Worm (Caenorhabditis elegans) whole organism, L4 larva: Measurements from ENCODE around the gene rsf-1.

Experiments used
- F26F4.8 ChIP-seq: fragments of 200-800 bp; sonication (Bioruptor generic); conservative IDR thresholded peaks from 2 replicates; pipeline ENCODE4 v1.3.6; 2022; ENCODE audit warnings: missing genetic modification characterization, missing compliant biosample characterization
- F37D6.2 ChIP-seq: sonication (generic microtip); optimal IDR thresholded peaks from 2 replicates; lab custom pipeline; 2016; ENCODE audit warnings: mild to moderate bottlenecking, missing genetic modification characterization, missing compliant biosample characterization
- F49E8.2 ChIP-seq: sonication (generic microtip); optimal IDR thresholded peaks from 2 replicates; lab custom pipeline; 2016; ENCODE audit warnings: missing compliant biosample characterization, mild to moderate bottlenecking, missing genetic modification characterization, borderline replicate concordance
- T26A8.4 ChIP-seq: fragments of 200-800 bp; sonication (Bioruptor generic); IDR thresholded peaks from 2 replicates; pipeline ENCODE4 v1.3.6; 2022; ENCODE audit warnings: missing genetic modification characterization, missing compliant biosample characterization
- ZK546.5 ChIP-seq, 2 experiments: sonication (generic microtip); optimal IDR thresholded peaks; 2 replicates each; lab custom pipeline; 2017; ENCODE audit warnings: missing biosample characterization in 2 of 2, missing genetic modification characterization in 2 of 2
- aha-1 ChIP-seq: fragments of 150-350 bp; peaks from one replicate; lab custom pipeline; 2014; ENCODE audit warnings: missing biosample characterization, missing genetic modification characterization
- ama-1 ChIP-seq: fragments of 150-350 bp; optimal IDR thresholded peaks from 2 replicates; lab custom pipeline; 2014; ENCODE audit warnings: inconsistent platforms, mixed read lengths
- arid-1 ChIP-seq: fragments of 200-800 bp; sonication (Bioruptor generic); conservative IDR thresholded peaks from 2 replicates; pipeline ENCODE4 v1.3.6; 2022; ENCODE audit warnings: missing genetic modification reagents, missing genetic modification characterization, missing compliant biosample characterization
- attf-4 ChIP-seq: sonication (generic microtip); optimal IDR thresholded peaks from 3 replicates; lab custom pipeline; 2017; ENCODE audit warnings: missing biosample characterization, missing genetic modification characterization
- ceh-20 ChIP-seq: fragments of 200-800 bp; sonication (Bioruptor generic); IDR thresholded peaks from 2 replicates; pipeline ENCODE4 v1.3.6; 2022; ENCODE audit warnings: missing genetic modification reagents, missing genetic modification characterization, missing compliant biosample characterization
- ceh-28 ChIP-seq: fragments of 150-350 bp; optimal IDR thresholded peaks from 2 replicates; lab custom pipeline; 2014; ENCODE audit warnings: missing biosample characterization, missing genetic modification reagents, missing genetic modification characterization
- ceh-62 ChIP-seq: sonication (generic microtip); optimal IDR thresholded peaks from 2 replicates; lab custom pipeline; 2017; ENCODE audit warnings: missing biosample characterization, missing genetic modification characterization
- ces-1 ChIP-seq: fragments of 150-350 bp; sonication (generic microtip); optimal IDR thresholded peaks from 4 replicates; lab custom pipeline; 2014; ENCODE audit warnings: missing biosample characterization, missing genetic modification reagents, missing genetic modification characterization
- cey-2 ChIP-seq: sonication (generic microtip); optimal IDR thresholded peaks from 3 replicates; lab custom pipeline; 2017; ENCODE audit warnings: missing genetic modification characterization, mild to moderate bottlenecking, missing compliant biosample characterization, antibody characterized with exemption, borderline replicate concordance; ENCODE audit not compliant: insufficient read depth
- ctbp-1 ChIP-seq: fragments of 200-800 bp; sonication (Bioruptor generic); IDR thresholded peaks from 2 replicates; pipeline ENCODE4 v1.3.6; 2022; ENCODE audit warnings: missing genetic modification reagents, missing genetic modification characterization, missing compliant biosample characterization
- daf-16 ChIP-seq, 3 experiments: sonication (generic microtip); optimal IDR thresholded peaks; 2 replicates each; lab custom pipeline; 2016 to 2017; ENCODE audit warnings: missing genetic modification characterization in 3 of 3, missing genetic modification reagents in 3 of 3, mild to moderate bottlenecking in 2 of 3, missing compliant biosample characterization in 2 of 3, missing biosample characterization in 1 of 3, moderate library complexity in 1 of 3
- dmd-6 ChIP-seq: fragments of 200-800 bp; sonication (Bioruptor generic); IDR thresholded peaks from 2 replicates; pipeline ENCODE4 v1.3.6; 2022; ENCODE audit warnings: missing genetic modification reagents, missing genetic modification characterization, missing compliant biosample characterization
- duxl-1 ChIP-seq: sonication (generic microtip); optimal IDR thresholded peaks from 2 replicates; lab custom pipeline; 2016; ENCODE audit warnings: mild to moderate bottlenecking, missing genetic modification characterization, moderate library complexity, missing compliant biosample characterization; ENCODE audit not compliant: poor library complexity
- dve-1 ChIP-seq: sonication (generic microtip); optimal IDR thresholded peaks from 2 replicates; lab custom pipeline; 2017; ENCODE audit warnings: antibody characterized with exemption, mild to moderate bottlenecking, missing genetic modification characterization, missing compliant biosample characterization; ENCODE audit not compliant: insufficient read depth
- hif-1 ChIP-seq, 2 experiments: sonication (generic microtip); optimal IDR thresholded peaks; 2 replicates each; lab custom pipeline; 2016 to 2017; ENCODE audit warnings: missing compliant biosample characterization in 2 of 2, missing genetic modification characterization in 2 of 2, missing genetic modification reagents in 2 of 2, missing genotype in 2 of 2, mild to moderate bottlenecking in 1 of 2
- hlh-11 ChIP-seq: fragments of 200-800 bp; sonication (Bioruptor generic); optimal IDR thresholded peaks from 2 replicates; lab custom pipeline; 2018; ENCODE audit warnings: mild to moderate bottlenecking, missing genetic modification characterization, missing compliant biosample characterization
- hlh-30 ChIP-seq: sonication (generic microtip); optimal IDR thresholded peaks from 2 replicates; lab custom pipeline; 2017; ENCODE audit warnings: antibody characterized with exemption, mild to moderate bottlenecking, missing genetic modification characterization, missing compliant biosample characterization; ENCODE audit not compliant: insufficient read depth
- hmg-1.1 ChIP-seq: fragments of 200-800 bp; sonication (Bioruptor generic); IDR thresholded peaks from 2 replicates; pipeline ENCODE4 v1.3.6; 2022; ENCODE audit warnings: missing genetic modification reagents, missing genetic modification characterization, missing compliant biosample characterization
- lin-13 ChIP-seq: fragments of 150-350 bp; optimal IDR thresholded peaks from 2 replicates; lab custom pipeline; 2014; ENCODE audit warnings: missing biosample characterization, missing genetic modification reagents, missing genetic modification characterization
- lin-29 ChIP-seq: fragments of 200-800 bp; sonication (Bioruptor generic); IDR thresholded peaks from 2 replicates; pipeline ENCODE4 v1.3.6; 2022; ENCODE audit warnings: missing genetic modification reagents, missing genetic modification characterization, missing compliant biosample characterization
- lin-38 ChIP-seq: fragments of 200-800 bp; sonication (Bioruptor generic); IDR thresholded peaks from 2 replicates; pipeline ENCODE4 v1.3.6; 2022; ENCODE audit warnings: missing genetic modification reagents, missing genetic modification characterization, missing compliant biosample characterization
- mdl-1 ChIP-seq, 2 experiments: fragments of 150-350 bp in 1 of 2; sonication (generic microtip) in 1 of 2; optimal IDR thresholded peaks; 2 replicates each; lab custom pipeline; 2014 to 2017; ENCODE audit warnings: missing biosample characterization in 2 of 2, missing genetic modification characterization in 2 of 2
- mep-1 ChIP-seq: fragments of 150-350 bp; sonication (generic microtip); optimal IDR thresholded peaks from 3 replicates; lab custom pipeline; 2014; ENCODE audit warnings: missing biosample characterization, missing genetic modification characterization
- mes-2 ChIP-seq: sonication (generic microtip); optimal IDR thresholded peaks from 2 replicates; lab custom pipeline; 2016; ENCODE audit warnings: missing genotype, mild to moderate bottlenecking, missing genetic modification characterization, missing compliant biosample characterization; ENCODE audit not compliant: poor library complexity, severe bottlenecking
- nhr-102 ChIP-seq: sonication (generic microtip); optimal IDR thresholded peaks from 2 replicates; lab custom pipeline; 2016; ENCODE audit warnings: mild to moderate bottlenecking, missing genetic modification characterization, moderate library complexity, missing compliant biosample characterization
- nhr-11 ChIP-seq: fragments of 150-350 bp; optimal IDR thresholded peaks from 2 replicates; lab custom pipeline; 2014; ENCODE audit warnings: missing biosample characterization, missing genetic modification characterization
- nhr-237 ChIP-seq: sonication (generic microtip); optimal IDR thresholded peaks from 2 replicates; lab custom pipeline; 2017; ENCODE audit warnings: missing biosample characterization, missing genetic modification characterization
- nhr-28 ChIP-seq: fragments of 150-350 bp; optimal IDR thresholded peaks from 2 replicates; lab custom pipeline; 2014; ENCODE audit warnings: missing biosample characterization, missing genetic modification characterization
- nhr-42 ChIP-seq: fragments of 200-800 bp; sonication (Bioruptor generic); IDR thresholded peaks from 2 replicates; pipeline ENCODE4 v1.3.6; 2022; ENCODE audit warnings: missing genetic modification characterization, missing compliant biosample characterization
- nhr-48 ChIP-seq: sonication (generic microtip); optimal IDR thresholded peaks from 2 replicates; lab custom pipeline; 2016; ENCODE audit warnings: mild to moderate bottlenecking, missing genetic modification characterization, missing compliant biosample characterization
- nhr-6 ChIP-seq: fragments of 150-350 bp; optimal IDR thresholded peaks from 2 replicates; lab custom pipeline; 2014; ENCODE audit warnings: missing biosample characterization, missing genetic modification characterization
- nhr-77 ChIP-seq: fragments of 150-350 bp; optimal IDR thresholded peaks from 2 replicates; lab custom pipeline; 2014; ENCODE audit warnings: missing biosample characterization, missing genetic modification characterization
- php-3 ChIP-seq: fragments of 200-800 bp; sonication (Bioruptor generic); IDR thresholded peaks from 2 replicates; pipeline ENCODE4 v1.3.6; 2022; ENCODE audit warnings: missing genetic modification reagents, missing genetic modification characterization, missing compliant biosample characterization
- rbr-2 ChIP-seq: sonication (generic microtip); optimal IDR thresholded peaks from 2 replicates; lab custom pipeline; 2016; ENCODE audit warnings: missing genotype, missing genetic modification characterization, missing compliant biosample characterization
- snpc-1.2 ChIP-seq: fragments of 200-800 bp; sonication (Bioruptor generic); IDR thresholded peaks from 2 replicates; pipeline ENCODE4 v1.3.6; 2022; ENCODE audit warnings: missing genetic modification reagents, missing genetic modification characterization, missing compliant biosample characterization
- spr-1 ChIP-seq: sonication (generic microtip); optimal IDR thresholded peaks from 2 replicates; lab custom pipeline; 2016; ENCODE audit warnings: mild to moderate bottlenecking, missing genetic modification characterization, missing compliant biosample characterization
- unc-130 ChIP-seq: sonication (generic microtip); optimal IDR thresholded peaks from 2 replicates; lab custom pipeline; 2016; ENCODE audit warnings: missing genetic modification reagents, missing genetic modification characterization, missing compliant biosample characterization
- unc-39 ChIP-seq: sonication (generic microtip); optimal IDR thresholded peaks from 2 replicates; lab custom pipeline; 2017; ENCODE audit warnings: missing biosample characterization, missing genetic modification characterization
- unc-62 ChIP-seq, 3 experiments: fragments of 150-350 bp in 1 of 3; sonication (generic microtip); optimal IDR thresholded peaks in 2 of 3; peaks in 1 of 3; 1 replicate in 1 of 3; 2 replicates in 2 of 3; lab custom pipeline; 2014 to 2017; ENCODE audit warnings: missing biosample characterization in 3 of 3, missing genetic modification characterization in 3 of 3, missing genetic modification reagents in 3 of 3, missing genotype in 1 of 3
- zfp-3 ChIP-seq: fragments of 200-800 bp; sonication (Bioruptor generic); conservative IDR thresholded peaks from 2 replicates; pipeline ENCODE4 v1.3.6; 2022; ENCODE audit warnings: missing genetic modification reagents, missing genetic modification characterization, missing compliant biosample characterization
- zip-2 ChIP-seq: fragments of 150-350 bp; optimal IDR thresholded peaks from 2 replicates; lab custom pipeline; 2014; ENCODE audit warnings: missing biosample characterization, missing genetic modification characterization
- ztf-7 ChIP-seq: fragments of 150-350 bp; optimal IDR thresholded peaks from 2 replicates; lab custom pipeline; 2014; ENCODE audit warnings: missing biosample characterization, missing genetic modification characterization

The rsf-1 gene

DNA sequence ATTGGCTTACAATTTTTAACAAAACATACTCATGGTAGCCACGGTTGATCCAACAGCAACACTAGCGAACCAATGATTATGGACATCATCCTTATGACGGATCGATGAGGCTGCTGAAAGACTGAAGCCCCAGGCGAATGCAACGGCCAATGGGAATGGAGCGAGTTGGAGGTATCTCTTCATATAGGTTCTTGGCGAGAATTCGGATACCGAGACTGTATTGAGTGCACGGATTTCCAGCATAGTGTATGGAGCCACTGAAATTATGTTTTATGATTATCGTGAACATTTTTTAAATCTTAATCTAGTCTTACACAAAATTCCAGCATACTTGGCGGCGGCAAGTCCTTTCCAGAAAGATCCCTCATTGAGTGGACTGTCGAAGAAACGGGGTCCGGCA is 38.4 kb downstream of the rsf-1 start:
- TF ChIP-seq nhr-6 (no peak), aha-1 (tag; lab: Kevin White, UChicago) (peak; percentile 91)

DNA sequence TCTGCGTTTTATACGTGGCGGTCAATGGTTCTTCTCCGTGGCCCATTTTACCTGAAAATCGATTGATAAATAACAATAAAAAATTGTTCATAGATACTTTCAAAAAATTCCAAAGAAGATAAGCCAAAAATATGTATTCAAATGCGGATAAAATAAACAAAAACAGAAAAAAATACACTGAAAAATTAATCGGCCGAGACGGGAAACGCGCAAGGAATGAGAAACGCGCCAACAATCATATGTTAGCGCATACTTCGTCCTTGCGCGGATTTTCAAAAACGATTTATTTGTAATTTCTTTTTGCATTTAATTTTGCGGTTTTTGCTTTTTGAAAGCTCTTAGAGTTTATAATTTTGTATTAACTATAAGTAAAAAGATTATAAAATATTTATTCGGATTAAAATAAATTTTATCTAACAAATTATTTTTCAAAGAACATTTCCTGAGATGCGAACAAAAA is 39.4 kb downstream of the rsf-1 start, which contains the start of gene nduf-11:
Gene nduf-11 (minus strand): TSS at position 51 of the 460 bp plus-strand sequence.
- TF ChIP-seq ceh-28 (tag; lab: Kevin White, UChicago) = no peak
- 0 out of 2 replicates have a peak, but pooled peaks have one; percentile 28 for TF ChIP-seq snpc-1.2 (GFP tag; lab: Robert Waterston, UW)
- peak; percentile 62; the same call in 1 of the 2 replicates for TF ChIP-seq ctbp-1 (GFP tag; lab: Robert Waterston, UW)
- TF ChIP-seq nhr-28 (tag; lab: Kevin White, UChicago) = peak; percentile 51
- TF ChIP-seq arid-1 (GFP tag; lab: Robert Waterston, UW) = no peak
- TF ChIP-seq mdl-1 (tag; optimal IDR thresholded peaks at IDR 0.05; lab: Kevin White, UChicago) = peak in 1 of 2 experiments; percentile 19
- peak in 1 of 2 experiments; percentile 57 for TF ChIP-seq daf-16 (GFP tag; optimal IDR thresholded peaks at IDR 0.05; lab: Kevin White, UChicago)
- peak; percentile 63 for TF ChIP-seq daf-16 (tag; optimal IDR thresholded peaks at IDR 0.05; lab: Kevin White, UChicago)
- TF ChIP-seq F37D6.2 = peak; percentile 68
- no peak for TF ChIP-seq ces-1 (GFP tag; lab: Kevin White, UChicago)
- peak; percentile 51 for TF ChIP-seq nhr-48 (tag; lab: Kevin White, UChicago)
- 0 out of 2 replicates have a peak, but pooled peaks have one; percentile 41 for TF ChIP-seq lin-29 (GFP tag; lab: Robert Waterston, UW)
- TF ChIP-seq nhr-11 (tag; lab: Kevin White, UChicago) = peak; percentile 53
- TF ChIP-seq nhr-77 (tag; lab: Kevin White, UChicago) = peak; percentile 76
- peak; percentile 41 for TF ChIP-seq F49E8.2
- TF ChIP-seq php-3 (GFP tag; lab: Robert Waterston, UW) = no peak
- peak; percentile 89 for TF ChIP-seq mep-1 (tag; lab: Kevin White, UChicago)
- TF ChIP-seq attf-4 = no peak
- TF ChIP-seq ceh-20 (GFP tag; lab: Robert Waterston, UW) = peak; percentile 72
- TF ChIP-seq T26A8.4 (GFP tag; lab: Robert Waterston, UW) = peak; percentile 80
- TF ChIP-seq lin-13 = peak; percentile 53
- peak; percentile 85 for TF ChIP-seq hlh-30 (tag; lab: Kevin White, UChicago)
- peak; percentile 90 for TF ChIP-seq lin-38
- TF ChIP-seq ztf-7 = peak; percentile 48
- TF ChIP-seq ama-1 (lab: Kevin White, UChicago) = peak; percentile 18
- peak; percentile 28 for TF ChIP-seq unc-130
- TF ChIP-seq hmg-1.1 = peak; percentile 61
- peak; percentile 47 for TF ChIP-seq zip-2 (tag; lab: Kevin White, UChicago)
- peak; percentile 25; the same call in 1 of the 2 replicates for TF ChIP-seq nhr-42 (GFP tag; lab: Robert Waterston, UW)
- TF ChIP-seq duxl-1 = peak; percentile 55
- peak; percentile 78 for TF ChIP-seq hlh-11 (tag; lab: Kevin White, UChicago)
- TF ChIP-seq hif-1 (tag; optimal IDR thresholded peaks at IDR 0.05; lab: Kevin White, UChicago) = peak in 1 of 2 experiments; percentile 42
- TF ChIP-seq unc-39 (tag; lab: Kevin White, UChicago) = no peak
- peak; percentile 84 for TF ChIP-seq dve-1 (tag; lab: Kevin White, UChicago)
- no peak for TF ChIP-seq nhr-237 (tag; lab: Kevin White, UChicago)
- TF ChIP-seq dmd-6 (GFP tag; lab: Robert Waterston, UW) = peak; percentile 63
- TF ChIP-seq cey-2 (tag; lab: Kevin White, UChicago) = no peak
- TF ChIP-seq nhr-102 (tag; lab: Kevin White, UChicago) = peak; percentile 89
- peak; percentile 56 for TF ChIP-seq spr-1 (tag; lab: Kevin White, UChicago)
- no peak for TF ChIP-seq ZK546.5 (tag; optimal IDR thresholded peaks at IDR 0.05; lab: Kevin White, UChicago)
- peak; percentile 58; the same call in 1 of the 2 replicates for TF ChIP-seq zfp-3 (GFP tag; lab: Robert Waterston, UW)
- TF ChIP-seq unc-62 (GFP tag; optimal IDR thresholded peaks at IDR 0.05 in 1 of 2; lab: Kevin White, UChicago) = peak in 1 of 2 experiments; percentile 89
- TF ChIP-seq unc-62 (tag; optimal IDR thresholded peaks at IDR 0.05; lab: Kevin White, UChicago) = no peak
- peak; percentile 77 for TF ChIP-seq rbr-2 (tag; lab: Kevin White, UChicago)
- TF ChIP-seq F26F4.8 = no peak
- peak; percentile 86 for TF ChIP-seq mes-2 (tag; lab: Kevin White, UChicago)
- TF ChIP-seq ceh-62 = no peak
